Worm (Caenorhabditis elegans) whole organism, mixed stage, embryonic: Measurements from ENCODE around the gene mmad-1.

Experiments
- M03D4.4 ChIP-seq: sonication (generic microtip); optimal IDR thresholded peaks from 2 replicates; lab custom pipeline; 2017; ENCODE audit warnings: mild to moderate bottlenecking, missing genetic modification characterization, missing compliant biosample characterization
- bed-3 ChIP-seq: fragments of 200-800 bp; sonication (Bioruptor generic); optimal IDR thresholded peaks from 3 replicates; lab custom pipeline; 2018; ENCODE audit warnings: mild to moderate bottlenecking, missing genetic modification characterization, moderate library complexity, missing compliant biosample characterization
- blmp-1 ChIP-seq: fragments of 150-350 bp; optimal IDR thresholded peaks from 2 replicates; lab custom pipeline; 2014; ENCODE audit warnings: missing biosample characterization, missing genetic modification characterization
- ceh-43 ChIP-seq: fragments of 200-800 bp; sonication (Bioruptor generic); optimal IDR thresholded peaks from 2 replicates; lab custom pipeline; 2018; ENCODE audit warnings: mild to moderate bottlenecking, missing genetic modification characterization, moderate library complexity, missing compliant biosample characterization
- ceh-83 ChIP-seq: fragments of 200-800 bp; sonication (Bioruptor generic); optimal IDR thresholded peaks from 2 replicates; lab custom pipeline; 2018; ENCODE audit warnings: mild to moderate bottlenecking, missing genetic modification characterization, missing compliant biosample characterization
- ces-1 ChIP-seq: fragments of 150-350 bp; optimal IDR thresholded peaks from 2 replicates; lab custom pipeline; 2014; ENCODE audit warnings: missing biosample characterization, missing genetic modification reagents, missing genetic modification characterization
- cnd-1 ChIP-seq: fragments of 200-800 bp; sonication (Bioruptor generic); optimal IDR thresholded peaks from 2 replicates; lab custom pipeline; 2018; ENCODE audit warnings: mild to moderate bottlenecking, missing genetic modification characterization, missing compliant biosample characterization
- drap-1 ChIP-seq: fragments of 200-800 bp; sonication (Bioruptor generic); optimal IDR thresholded peaks from 3 replicates; lab custom pipeline; 2018; ENCODE audit warnings: mild to moderate bottlenecking, missing genetic modification characterization, missing compliant biosample characterization
- elt-1 ChIP-seq: sonication (generic microtip); optimal IDR thresholded peaks from 2 replicates; lab custom pipeline; 2017; ENCODE audit warnings: missing genetic modification characterization, mild to moderate bottlenecking, missing compliant biosample characterization, antibody characterized with exemption, moderate library complexity, borderline replicate concordance; ENCODE audit not compliant: insufficient read depth
- elt-3 ChIP-seq: fragments of 150-350 bp; optimal IDR thresholded peaks from 2 replicates; lab custom pipeline; 2014; ENCODE audit warnings: missing biosample characterization, missing genetic modification characterization
- ham-2 ChIP-seq: fragments of 200-800 bp; sonication (Bioruptor generic); optimal IDR thresholded peaks from 2 replicates; lab custom pipeline; 2018; ENCODE audit warnings: mild to moderate bottlenecking, missing genetic modification characterization, missing compliant biosample characterization
- hlh-1 ChIP-seq: fragments of 150-350 bp; optimal IDR thresholded peaks from 2 replicates; lab custom pipeline; 2014; ENCODE audit warnings: missing biosample characterization, missing genetic modification reagents, missing genetic modification characterization
- lin-13 ChIP-seq: fragments of 150-350 bp; optimal IDR thresholded peaks from 2 replicates; lab custom pipeline; 2014; ENCODE audit warnings: missing biosample characterization, missing genetic modification characterization
- lin-32 ChIP-seq: fragments of 200-800 bp; sonication (Bioruptor generic); optimal IDR thresholded peaks from 2 replicates; lab custom pipeline; 2018; ENCODE audit warnings: mild to moderate bottlenecking, missing genetic modification characterization, missing compliant biosample characterization
- mab-5 ChIP-seq: fragments of 150-350 bp; optimal IDR thresholded peaks from 2 replicates; lab custom pipeline; 2014; ENCODE audit warnings: missing biosample characterization, missing genetic modification characterization
- mep-1 ChIP-seq: fragments of 150-350 bp; optimal IDR thresholded peaks from 2 replicates; lab custom pipeline; 2017; ENCODE audit warnings: missing biosample characterization, missing genetic modification reagents, missing genetic modification characterization, inconsistent platforms
- mls-2 ChIP-seq: sonication (generic microtip); optimal IDR thresholded peaks from 2 replicates; lab custom pipeline; 2016; ENCODE audit warnings: mild to moderate bottlenecking, missing genetic modification characterization, moderate library complexity, missing compliant biosample characterization
- nhr-12 ChIP-seq: fragments of 150-350 bp; optimal IDR thresholded peaks from 2 replicates; lab custom pipeline; 2014; ENCODE audit warnings: missing biosample characterization, missing genetic modification characterization
- nhr-2 ChIP-seq: fragments of 150-350 bp; optimal IDR thresholded peaks from 2 replicates; lab custom pipeline; 2014; ENCODE audit warnings: missing biosample characterization, missing genetic modification characterization
- nhr-237 ChIP-seq: fragments of 150-350 bp; optimal IDR thresholded peaks from 2 replicates; lab custom pipeline; 2014; ENCODE audit warnings: missing biosample characterization, missing genetic modification characterization
- nhr-28 ChIP-seq: fragments of 150-350 bp; optimal IDR thresholded peaks from 2 replicates; lab custom pipeline; 2014; ENCODE audit warnings: missing biosample characterization, missing genetic modification characterization
- nhr-76 ChIP-seq: sonication (generic microtip); optimal IDR thresholded peaks from 2 replicates; lab custom pipeline; 2017; ENCODE audit warnings: missing biosample characterization, missing genetic modification characterization
- pha-4 ChIP-seq: fragments of 150-350 bp; optimal IDR thresholded peaks from 2 replicates; lab custom pipeline; 2018; ENCODE audit warnings: missing biosample characterization, missing genetic modification reagents, missing genetic modification characterization
- sem-2 ChIP-seq: fragments of 200-800 bp; sonication (Bioruptor generic); optimal IDR thresholded peaks from 2 replicates; lab custom pipeline; 2018; ENCODE audit warnings: mild to moderate bottlenecking, missing genetic modification characterization, missing compliant biosample characterization
- snpc-4 ChIP-seq: fragments of 150-350 bp; optimal IDR thresholded peaks from 2 replicates; lab custom pipeline; 2014; ENCODE audit warnings: missing biosample characterization, missing genetic modification characterization
- sptf-1 ChIP-seq: sonication (generic microtip); optimal IDR thresholded peaks from 2 replicates; lab custom pipeline; 2017; ENCODE audit warnings: mild to moderate bottlenecking, missing genetic modification characterization, moderate library complexity, missing compliant biosample characterization
- unc-120 ChIP-seq: sonication (generic microtip); optimal IDR thresholded peaks from 2 replicates; lab custom pipeline; 2017; ENCODE audit warnings: missing genetic modification characterization, missing compliant biosample characterization; ENCODE audit not compliant: poor library complexity, severe bottlenecking
- unc-39 ChIP-seq: fragments of 150-350 bp; optimal IDR thresholded peaks from 2 replicates; lab custom pipeline; 2014; ENCODE audit warnings: missing biosample characterization, missing genetic modification characterization
- unc-62 ChIP-seq: fragments of 150-350 bp; optimal IDR thresholded peaks from 2 replicates; lab custom pipeline; 2014; ENCODE audit warnings: missing biosample characterization, missing genetic modification reagents, missing genetic modification characterization
- zip-8 ChIP-seq: fragments of 150-350 bp; optimal IDR thresholded peaks from 2 replicates; lab custom pipeline; 2014; ENCODE audit warnings: missing biosample characterization, missing genetic modification characterization

The mmad-1 gene

DNA sequence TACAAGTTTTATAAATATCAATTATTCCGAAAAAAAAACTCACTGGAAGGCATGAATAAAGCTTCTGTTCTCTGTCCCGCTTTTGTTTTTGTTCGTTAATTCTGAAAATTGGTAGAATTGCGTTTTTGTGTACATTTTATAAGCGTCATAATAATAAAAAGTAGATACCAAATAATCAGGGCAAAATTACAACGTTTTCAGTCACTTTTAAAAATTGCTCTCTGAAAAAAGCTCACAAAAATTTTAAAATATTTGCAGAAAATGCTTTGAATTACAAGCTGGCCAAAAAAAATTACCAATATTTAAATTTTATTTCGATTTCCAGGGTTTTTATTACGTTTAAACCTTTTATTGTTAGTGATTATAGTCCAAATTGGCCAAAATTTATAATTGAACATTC is 6.4 kb upstream of the mmad-1 start, which contains the start of gene scav-2:
TSS of gene scav-2 (minus strand) at position 101 of the 400 bp plus-strand sequence.
- TF ChIP-seq bed-3 (GFP tag; lab: Kevin White, UChicago) = no peak
- no peak for TF ChIP-seq lin-32 (GFP tag; lab: Kevin White, UChicago)
- TF ChIP-seq pha-4 (tag; lab: Kevin White, UChicago) = no peak
- no peak for TF ChIP-seq mls-2 (tag; lab: Kevin White, UChicago)
- no peak for TF ChIP-seq snpc-4 (tag; lab: Kevin White, UChicago)
- TF ChIP-seq drap-1 (GFP tag; lab: Kevin White, UChicago) = no peak
- TF ChIP-seq sptf-1 (tag; lab: Kevin White, UChicago) = no peak
- TF ChIP-seq sem-2 = no peak
- TF ChIP-seq ces-1 (GFP tag; lab: Kevin White, UChicago) = no peak
- TF ChIP-seq elt-3 = no peak
- TF ChIP-seq blmp-1 = no peak
- TF ChIP-seq unc-62 (GFP tag; lab: Kevin White, UChicago) = no peak
- TF ChIP-seq zip-8 (tag; lab: Kevin White, UChicago) = no peak
- TF ChIP-seq mep-1 = no peak
- no peak for TF ChIP-seq mab-5 (tag; lab: Kevin White, UChicago)
- no peak for TF ChIP-seq elt-1 (tag; lab: Kevin White, UChicago)

DNA sequence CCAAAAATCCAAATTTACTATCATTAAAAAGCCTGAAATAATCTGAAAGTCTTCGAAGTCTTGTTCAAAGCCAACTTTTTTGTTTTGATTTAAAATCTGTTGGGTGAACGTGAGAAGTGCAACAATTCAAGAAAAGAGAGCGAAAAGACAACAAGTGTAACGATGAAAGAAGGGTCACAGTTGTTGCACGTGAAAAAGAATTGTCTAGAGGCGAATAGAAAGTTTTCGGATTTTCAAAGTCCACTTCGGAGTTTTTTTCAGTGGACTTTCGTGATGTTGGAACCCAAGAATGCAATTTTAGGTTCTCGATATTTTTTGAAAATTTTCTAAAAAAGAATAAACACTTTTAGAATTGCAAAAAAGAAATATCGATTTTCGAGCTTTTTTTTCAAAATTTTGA is 1.2 kb upstream of the mmad-1 start:
- TF ChIP-seq ces-1 (GFP tag; lab: Kevin White, UChicago) = no peak
- peak; percentile 56 for TF ChIP-seq hlh-1
- TF ChIP-seq sptf-1 (tag; lab: Kevin White, UChicago) = no peak
- no peak for TF ChIP-seq nhr-237 (tag; lab: Kevin White, UChicago)

DNA sequence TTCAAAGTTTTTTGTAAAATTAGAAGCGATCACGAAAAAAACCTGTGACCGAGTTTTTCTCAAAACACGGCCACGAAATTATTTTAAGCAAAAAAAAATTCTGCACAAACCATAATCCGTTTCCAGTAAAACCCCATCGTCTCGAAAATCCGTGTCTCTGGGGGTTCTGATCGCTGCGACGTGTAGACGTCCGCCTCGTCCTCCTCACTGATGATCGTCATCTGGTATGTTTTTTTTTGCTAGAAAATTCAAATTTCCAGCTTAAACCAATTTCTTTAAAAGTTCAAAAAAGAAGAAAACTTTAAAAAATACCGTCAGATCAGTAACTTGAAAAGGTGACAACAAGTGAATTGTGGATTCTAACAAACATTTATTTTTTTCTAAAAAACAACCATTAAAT is 2.3 kb downstream of the mmad-1 start, which contains the start of gene Y76A2B.4:
TSS of gene Y76A2B.4 (minus strand) at position 241 of the 400 bp plus-strand sequence.
- TF ChIP-seq cnd-1 (tag; lab: Kevin White, UChicago) (no peak), ceh-43 (GFP tag; lab: Kevin White, UChicago) (no peak), bed-3 (GFP tag; lab: Kevin White, UChicago) (no peak), nhr-12 (no peak), nhr-237 (tag; lab: Kevin White, UChicago) (no peak)

DNA sequence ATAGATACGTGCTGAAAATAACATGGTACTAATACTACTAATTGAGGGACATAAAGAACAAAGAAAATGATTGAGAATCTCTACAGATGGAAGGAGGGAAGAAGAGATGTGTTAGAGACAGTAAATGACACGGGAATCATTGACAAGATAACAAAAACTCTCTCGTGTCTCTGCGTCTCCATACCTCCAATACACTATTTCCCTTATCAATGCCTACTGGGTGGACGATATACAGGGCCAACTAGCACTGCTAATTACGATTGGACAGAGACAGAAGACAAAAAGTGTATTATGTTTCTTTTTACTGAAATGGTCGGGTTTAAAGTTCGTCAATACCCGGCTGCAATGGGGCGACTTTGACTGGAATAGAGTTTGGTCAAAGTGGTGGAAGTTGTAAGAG is 4.2 kb downstream of the mmad-1 start:
- TF ChIP-seq nhr-2 (tag; lab: Kevin White, UChicago) (no peak), unc-120 (no peak), ceh-43 (GFP tag; lab: Kevin White, UChicago) (no peak), sptf-1 (tag; lab: Kevin White, UChicago) (no peak), ces-1 (GFP tag; lab: Kevin White, UChicago) (no peak), M03D4.4 (tag; lab: Kevin White, UChicago) (no peak), bed-3 (GFP tag; lab: Kevin White, UChicago) (no peak)

DNA sequence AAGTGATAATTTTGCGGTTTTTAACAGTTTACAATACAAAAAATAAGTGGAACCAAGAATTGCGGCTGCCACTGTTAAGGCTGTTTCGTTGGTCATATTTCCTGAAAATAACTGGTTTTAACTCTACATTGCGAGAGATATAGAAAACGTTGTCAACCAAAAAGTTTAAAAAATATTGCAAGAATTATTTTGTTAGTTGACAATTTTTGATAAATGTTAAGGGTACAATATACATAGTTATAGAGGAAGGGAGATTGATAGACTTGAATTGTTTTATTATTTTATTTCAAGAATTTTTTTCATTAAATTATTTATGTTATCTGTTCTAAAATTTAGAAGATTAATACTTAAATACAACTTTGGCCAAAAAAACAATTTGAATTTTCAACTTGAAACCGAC is 5.4 kb downstream of the mmad-1 start, which contains the start of gene acs-5:
TSS of gene acs-5 (minus strand) at position 101 of the 400 bp plus-strand sequence.
- TF ChIP-seq unc-39 (tag; lab: Kevin White, UChicago) (no peak), nhr-12 (no peak), ceh-83 (GFP tag; lab: Kevin White, UChicago) (no peak), hlh-1 (no peak), nhr-28 (tag; lab: Kevin White, UChicago) (no peak), bed-3 (GFP tag; lab: Kevin White, UChicago) (no peak), pha-4 (tag; lab: Kevin White, UChicago) (no peak), nhr-76 (tag; lab: Kevin White, UChicago) (no peak), mab-5 (tag; lab: Kevin White, UChicago) (no peak), ceh-43 (GFP tag; lab: Kevin White, UChicago) (no peak), sptf-1 (tag; lab: Kevin White, UChicago) (no peak), lin-13 (tag; lab: Kevin White, UChicago) (no peak), unc-120 (no peak), ham-2 (GFP tag; lab: Kevin White, UChicago) (no peak), zip-8 (tag; lab: Kevin White, UChicago) (no peak)
